Fruit fly (Drosophila melanogaster): ENCODE results near the gene CG32109.

CG32109 gene

dm6 chr3L:12789875-12790373 is 44.8 kb downstream of the CG32109 start, which contains the start of gene CG42709 (continued):
- TF ChIP-seq run (tag; optimal IDR thresholded peaks at IDR 0.05) (no peak), CG9797 (GFP tag; optimal IDR thresholded peaks at IDR 0.05) (no peak), CG18262 (tag; optimal IDR thresholded peaks at IDR 0.05) (no peak), BtbVII (GFP tag; optimal IDR thresholded peaks at IDR 0.05) (peak; percentile 24), CG1603 (tag; optimal IDR thresholded peaks at IDR 0.05) (no peak), odd (GFP tag; optimal IDR thresholded peaks at IDR 0.05) (no peak), CG12744 (GFP tag; optimal IDR thresholded peaks at IDR 0.05) (no peak), croc (GFP tag; conservative IDR thresholded peaks at IDR 0.05) (no peak), CG2199 (GFP tag; IDR thresholded peaks at IDR 0.05) (0 out of 3 replicates have a peak, but pooled peaks have one; percentile 32), CTCF (GFP tag; optimal IDR thresholded peaks at IDR 0.05) (no peak), otp (GFP tag; IDR thresholded peaks at IDR 0.05) (no peak), Atf-2 (GFP tag; optimal IDR thresholded peaks at IDR 0.05) (no peak), CG7745 (tag; optimal IDR thresholded peaks at IDR 0.05) (no peak), Bgb (GFP tag; IDR thresholded peaks at IDR 0.05; ENCODE audit: partially characterized antibody) (peak; percentile 24; the same call in 1 of the 2 replicates), mld (GFP tag; IDR thresholded peaks at IDR 0.05; ENCODE audit: partially characterized antibody) (no peak), CG13624 (GFP tag; optimal IDR thresholded peaks at IDR 0.05) (no peak), Dip2 (GFP tag; IDR thresholded peaks at IDR 0.05) (no peak), Xbp1 (GFP tag; optimal IDR thresholded peaks at IDR 0.05) (no peak), CG6654 (GFP tag; optimal IDR thresholded peaks at IDR 0.05) (no peak), CG12659 (GFP tag; optimal IDR thresholded peaks at IDR 0.05) (no peak), shn (GFP tag; optimal IDR thresholded peaks at IDR 0.05) (no peak), Lhr (GFP tag; optimal IDR thresholded peaks at IDR 0.05) (no peak), CG32772 (GFP tag; IDR thresholded peaks at IDR 0.05) (no peak), CG14710 (tag; optimal IDR thresholded peaks at IDR 0.05) (no peak), Lpt (GFP tag; optimal IDR thresholded peaks at IDR 0.05) (no peak), disco-r (GFP tag; optimal IDR thresholded peaks at IDR 0.05) (no peak), lola (GFP tag; optimal IDR thresholded peaks at IDR 0.05) (no peak), CG10209 (GFP tag; optimal IDR thresholded peaks at IDR 0.05) (no peak), CG17612 (GFP tag; IDR thresholded peaks at IDR 0.05) (no peak), CG7928 (GFP tag; optimal IDR thresholded peaks at IDR 0.05) (no peak), dimm (GFP tag; IDR thresholded peaks at IDR 0.05) (no peak), Max (GFP tag; optimal IDR thresholded peaks at IDR 0.05) (no peak), Sox100B (GFP tag; optimal IDR thresholded peaks at IDR 0.05) (no peak), tll (GFP tag; optimal IDR thresholded peaks at IDR 0.05) (no peak), pho (GFP tag; optimal IDR thresholded peaks at IDR 0.05) (no peak), Antp (GFP tag; optimal IDR thresholded peaks at IDR 0.05) (no peak), Hsf (GFP tag; optimal IDR thresholded peaks at IDR 0.05) (no peak), CG12071 (GFP tag; optimal IDR thresholded peaks at IDR 0.05) (no peak), CG9876 (GFP tag; optimal IDR thresholded peaks at IDR 0.05) (no peak), Trl (optimal IDR thresholded peaks at IDR 0.05) (peak; percentile 68 to 87), Trl (GFP tag; optimal IDR thresholded peaks at IDR 0.05) (no peak), Lim3 (GFP tag; IDR thresholded peaks at IDR 0.05) (no peak), insv (GFP tag; optimal IDR thresholded peaks at IDR 0.05) (no peak), CG16815 (GFP tag; optimal IDR thresholded peaks at IDR 0.05) (no peak), C15 (GFP tag; IDR thresholded peaks at IDR 0.05) (no peak), br (optimal IDR thresholded peaks at IDR 0.05) (no peak), Ssrp (tag; optimal IDR thresholded peaks at IDR 0.05) (no peak), CG31365 (tag; optimal IDR thresholded peaks at IDR 0.05) (no peak), Blimp-1 (GFP tag; optimal IDR thresholded peaks at IDR 0.05) (peak; percentile 53), Taf1 (GFP tag; IDR thresholded peaks at IDR 0.05) (no peak), chm (GFP tag; IDR thresholded peaks at IDR 0.05) (no peak), trem (tag; optimal IDR thresholded peaks at IDR 0.05) (no peak)
